Worm (Caenorhabditis elegans) whole organism, L1 larva: Measurements from ENCODE around the gene F14D7.6.
"Not testable (repeated sequence)": the region's sequence is repeated elsewhere in the genome, so short reads cannot be mapped to it uniquely, and the experiment has no call there.

Experiments used
- C04F5.9 ChIP-seq: sonication (generic microtip); optimal IDR thresholded peaks from 2 replicates; lab custom pipeline; 2016; ENCODE audit warnings: missing genetic modification characterization, missing compliant biosample characterization
- F16B12.6 ChIP-seq: fragments of 150-350 bp; optimal IDR thresholded peaks from 2 replicates; lab custom pipeline; 2014; ENCODE audit warnings: missing biosample characterization, missing genetic modification characterization
- Y116A8C.19 ChIP-seq: sonication (generic microtip); optimal IDR thresholded peaks from 2 replicates; lab custom pipeline; 2016; ENCODE audit warnings: missing compliant biosample characterization, missing genetic modification characterization, borderline replicate concordance
- ama-1 ChIP-seq: fragments of 150-350 bp; optimal IDR thresholded peaks from 2 replicates; lab custom pipeline; 2014
- blmp-1 ChIP-seq: fragments of 150-350 bp; optimal IDR thresholded peaks from 2 replicates; lab custom pipeline; 2014; ENCODE audit warnings: missing biosample characterization, missing genetic modification characterization
- ceh-63 ChIP-seq: fragments of 200-800 bp; sonication (Bioruptor generic); optimal IDR thresholded peaks from 2 replicates; lab custom pipeline; 2018; ENCODE audit warnings: mild to moderate bottlenecking, missing genetic modification characterization, missing compliant biosample characterization
- ceh-8 ChIP-seq: fragments of 200-800 bp; sonication (Bioruptor generic); optimal IDR thresholded peaks from 2 replicates; lab custom pipeline; 2018; ENCODE audit warnings: mild to moderate bottlenecking, missing genetic modification characterization, moderate library complexity, missing compliant biosample characterization
- ceh-82 ChIP-seq, 3 experiments: fragments of 150-350 bp in 1 of 3; sonication (generic microtip) in 2 of 3; optimal IDR thresholded peaks; 2 replicates each; lab custom pipeline; 2014 to 2017; ENCODE audit warnings: missing biosample characterization in 3 of 3, missing genetic modification characterization in 3 of 3
- ceh-88 ChIP-seq: fragments of 200-800 bp; sonication (Bioruptor generic); IDR thresholded peaks from 2 replicates; pipeline ENCODE4 v1.3.6; 2022; ENCODE audit warnings: missing genetic modification characterization, missing compliant biosample characterization
- ceh-90 ChIP-seq: sonication (generic microtip); optimal IDR thresholded peaks from 2 replicates; lab custom pipeline; 2016; ENCODE audit warnings: missing genetic modification characterization, missing compliant biosample characterization
- dpl-1 ChIP-seq, 3 experiments: fragments of 150-350 bp in 2 of 3; sonication (generic microtip) in 1 of 3; optimal IDR thresholded peaks; 2 replicates each; lab custom pipeline; 2014 to 2017; ENCODE audit warnings: missing biosample characterization in 3 of 3, missing genetic modification characterization in 3 of 3, missing genetic modification reagents in 3 of 3
- fkh-8 ChIP-seq: sonication (generic microtip); optimal IDR thresholded peaks from 2 replicates; lab custom pipeline; 2016; ENCODE audit warnings: mild to moderate bottlenecking, missing genetic modification characterization, missing compliant biosample characterization
- grh-1 ChIP-seq: fragments of 200-800 bp; sonication (Bioruptor generic); IDR thresholded peaks from 2 replicates; pipeline ENCODE4 v1.3.6; 2022; ENCODE audit warnings: missing genetic modification reagents, missing genetic modification characterization, missing compliant biosample characterization
- hlh-17 ChIP-seq: fragments of 200-800 bp; sonication (Bioruptor generic); optimal IDR thresholded peaks from 2 replicates; lab custom pipeline; 2018; ENCODE audit warnings: missing genetic modification characterization, mild to moderate bottlenecking, missing compliant biosample characterization, moderate library complexity, borderline replicate concordance
- hlh-4 ChIP-seq: sonication (generic microtip); optimal IDR thresholded peaks from 2 replicates; lab custom pipeline; 2016; ENCODE audit warnings: mild to moderate bottlenecking, missing genetic modification characterization, missing compliant biosample characterization
- hpl-2 ChIP-seq: fragments of 150-350 bp; optimal IDR thresholded peaks from 2 replicates; lab custom pipeline; 2014; ENCODE audit warnings: missing biosample characterization, missing genetic modification reagents, missing genetic modification characterization
- isw-1 ChIP-seq: fragments of 200-800 bp; sonication (Bioruptor generic); IDR thresholded peaks from 2 replicates; pipeline ENCODE4 v1.3.6; 2022; ENCODE audit warnings: missing genetic modification characterization, missing compliant biosample characterization
- jun-1 ChIP-seq: fragments of 150-350 bp; optimal IDR thresholded peaks from 2 replicates; lab custom pipeline; 2014; ENCODE audit warnings: missing biosample characterization, missing genetic modification reagents, missing genetic modification characterization
- lin-13 ChIP-seq: fragments of 150-350 bp; optimal IDR thresholded peaks from 2 replicates; lab custom pipeline; 2014; ENCODE audit warnings: missing biosample characterization, missing genetic modification reagents, missing genetic modification characterization
- lin-15B ChIP-seq: fragments of 150-350 bp; sonication (generic microtip); optimal IDR thresholded peaks from 3 replicates; lab custom pipeline; 2014; ENCODE audit warnings: missing biosample characterization, missing genetic modification characterization
- lin-35 ChIP-seq, 2 experiments: fragments of 150-350 bp; optimal IDR thresholded peaks; 2 replicates each; lab custom pipeline; 2014; ENCODE audit warnings: missing biosample characterization in 2 of 2, missing genetic modification characterization in 2 of 2, missing genetic modification reagents in 2 of 2
- lir-3 ChIP-seq: sonication (generic microtip); optimal IDR thresholded peaks from 2 replicates; lab custom pipeline; 2016; ENCODE audit warnings: mild to moderate bottlenecking, missing genetic modification characterization, moderate library complexity, missing compliant biosample characterization; ENCODE audit not compliant: poor library complexity
- nhr-11 ChIP-seq: fragments of 150-350 bp; optimal IDR thresholded peaks from 2 replicates; lab custom pipeline; 2014; ENCODE audit warnings: missing biosample characterization, missing genetic modification characterization
- nhr-12 ChIP-seq: sonication (generic microtip); optimal IDR thresholded peaks from 2 replicates; lab custom pipeline; 2017; ENCODE audit warnings: missing biosample characterization, missing genetic modification characterization
- nhr-47 ChIP-seq: sonication (generic microtip); optimal IDR thresholded peaks from 2 replicates; lab custom pipeline; 2016; ENCODE audit warnings: mild to moderate bottlenecking, missing genetic modification characterization, moderate library complexity, missing compliant biosample characterization
- nhr-71 ChIP-seq: sonication (generic microtip); optimal IDR thresholded peaks from 2 replicates; lab custom pipeline; 2016; ENCODE audit warnings: mild to moderate bottlenecking, missing genetic modification characterization, moderate library complexity, missing compliant biosample characterization
- nhr-77 ChIP-seq: fragments of 150-350 bp; optimal IDR thresholded peaks from 2 replicates; lab custom pipeline; 2014; ENCODE audit warnings: missing biosample characterization, missing genetic modification characterization
- nhr-84 ChIP-seq: sonication (generic microtip); optimal IDR thresholded peaks from 2 replicates; lab custom pipeline; 2017; ENCODE audit warnings: missing biosample characterization, missing genetic modification characterization
- nhr-90 ChIP-seq: sonication (generic microtip); optimal IDR thresholded peaks from 2 replicates; lab custom pipeline; 2016; ENCODE audit warnings: mild to moderate bottlenecking, missing genetic modification characterization, missing compliant biosample characterization; ENCODE audit not compliant: poor library complexity
- pax-3 ChIP-seq: fragments of 200-800 bp; sonication (Bioruptor generic); optimal IDR thresholded peaks from 2 replicates; lab custom pipeline; 2018; ENCODE audit warnings: mild to moderate bottlenecking, missing genetic modification characterization, moderate library complexity, missing compliant biosample characterization
- pqm-1 ChIP-seq: sonication (generic microtip); optimal IDR thresholded peaks from 3 replicates; lab custom pipeline; 2017; ENCODE audit warnings: missing biosample characterization, missing genetic modification characterization
- skn-1 ChIP-seq: fragments of 150-350 bp; optimal IDR thresholded peaks from 2 replicates; lab custom pipeline; 2014; ENCODE audit warnings: missing biosample characterization, missing genetic modification characterization
- snpc-4 ChIP-seq: fragments of 150-350 bp; optimal IDR thresholded peaks from 2 replicates; lab custom pipeline; 2014; ENCODE audit warnings: missing biosample characterization, missing genetic modification characterization
- swsn-7 ChIP-seq: sonication (generic microtip); optimal IDR thresholded peaks from 2 replicates; lab custom pipeline; 2016; ENCODE audit warnings: missing genetic modification characterization, missing compliant biosample characterization
- unc-30 ChIP-seq: sonication (generic microtip); optimal IDR thresholded peaks from 2 replicates; lab custom pipeline; 2017; ENCODE audit warnings: missing biosample characterization, missing genetic modification characterization
- unc-62 ChIP-seq: fragments of 150-350 bp; optimal IDR thresholded peaks from 2 replicates; lab custom pipeline; 2014; ENCODE audit warnings: missing biosample characterization, missing genetic modification reagents, missing genetic modification characterization
- unc-98 ChIP-seq: fragments of 200-800 bp; sonication (Bioruptor generic); IDR thresholded peaks from 2 replicates; pipeline ENCODE4 v1.3.6; 2022; ENCODE audit warnings: missing genetic modification characterization, missing compliant biosample characterization
- zag-1 ChIP-seq: fragments of 150-350 bp; optimal IDR thresholded peaks from 2 replicates; lab custom pipeline; 2014; ENCODE audit warnings: missing biosample characterization, missing genetic modification characterization

F14D7.6 gene

ce11 chrV:14274268-14274667 is 26.9 kb upstream of the F14D7.6 start, which contains the start of gene F40G12.7:
Gene F40G12.7, plus strand, starts transcription at chrV:14274568.
- TF ChIP-seq ama-1; hlh-17 (GFP tag; lab: Kevin White, UChicago); hpl-2: not testable (repeated sequence)

ce11 chrV:14277456-14277855 is 23.8 kb upstream of the F14D7.6 start:
- peak; percentile 40 for TF ChIP-seq snpc-4

ce11 chrV:14279777-14280176 is 21.4 kb upstream of the F14D7.6 start, which contains the start of gene srt-33:
Gene srt-33, minus strand, starts transcription at chrV:14279877.
- TF ChIP-seq ceh-88 (no peak), skn-1 (tag; lab: Kevin White, UChicago) (no peak), nhr-77 (tag; lab: Kevin White, UChicago) (no peak), isw-1 (GFP tag; lab: Robert Waterston, UW) (no peak), Y116A8C.19 (tag; lab: Kevin White, UChicago) (no peak), lin-15B (tag; lab: Kevin White, UChicago) (no peak)

ce11 chrV:14282222-14282709 is 18.9 kb upstream of the F14D7.6 start, which contains the start of the genes srt-74 and F40G12.9:
Gene srt-74, minus strand, starts transcription at chrV:14282322.
Gene F40G12.9, plus strand, starts transcription at chrV:14282659.
- no peak for TF ChIP-seq lin-13 (GFP tag; lab: Kevin White, UChicago)
- TF ChIP-seq swsn-7 (tag; lab: Kevin White, UChicago) = no peak
- no peak for TF ChIP-seq lin-35 (GFP tag; optimal IDR thresholded peaks at IDR 0.05; lab: Kevin White, UChicago)

- no peak for TF ChIP-seq grh-1 (GFP tag; lab: Robert Waterston, UW)
- TF ChIP-seq unc-98 (GFP tag; lab: Robert Waterston, UW) = no peak
- no peak for TF ChIP-seq ceh-82 (tag; optimal IDR thresholded peaks at IDR 0.05; lab: Kevin White, UChicago)
- TF ChIP-seq blmp-1 (tag; lab: Kevin White, UChicago) = no peak
- TF ChIP-seq fkh-8 = no peak
- no peak for TF ChIP-seq nhr-12 (tag; lab: Kevin White, UChicago)
- no peak for TF ChIP-seq nhr-84
- no peak for TF ChIP-seq unc-62 (GFP tag; lab: Kevin White, UChicago)
- TF ChIP-seq pax-3 (tag; lab: Kevin White, UChicago) = no peak
- TF ChIP-seq isw-1 (GFP tag; lab: Robert Waterston, UW) = no peak
- no peak for TF ChIP-seq unc-30 (tag; lab: Kevin White, UChicago)
- TF ChIP-seq hlh-4 (tag; lab: Kevin White, UChicago) = no peak
- TF ChIP-seq, all 84 proteins: peak for 0
Measured at ce11 chrV:14283241-14283640, 18.0 kb upstream of the F14D7.6 start, which contains the start of gene F40G12.10. Gene F40G12.10, plus strand, starts transcription at chrV:14283541.

ce11 chrV:14285803-14286202 is 15.4 kb upstream of the F14D7.6 start, which contains the start of gene F40G12.11:
Gene F40G12.11, plus strand, starts transcription at chrV:14286171.
- TF ChIP-seq isw-1 (GFP tag; lab: Robert Waterston, UW) = no peak
- no peak for TF ChIP-seq nhr-71 (tag; lab: Kevin White, UChicago)
- TF ChIP-seq ceh-88 = no peak
- TF ChIP-seq ceh-90 = no peak
- TF ChIP-seq nhr-47 (tag; lab: Kevin White, UChicago) = no peak
- no peak for TF ChIP-seq ceh-63 (GFP tag; lab: Kevin White, UChicago)
- no peak for TF ChIP-seq ceh-8 (GFP tag; lab: Kevin White, UChicago)

- TF ChIP-seq dpl-1 (GFP tag; optimal IDR thresholded peaks at IDR 0.05; lab: Kevin White, UChicago) = no peak
- TF ChIP-seq fkh-8 = no peak
- TF ChIP-seq F16B12.6 (tag; lab: Kevin White, UChicago) = no peak
- no peak for TF ChIP-seq lir-3 (tag; lab: Kevin White, UChicago)
- TF ChIP-seq isw-1 (GFP tag; lab: Robert Waterston, UW) = no peak
- no peak for TF ChIP-seq zag-1
- no peak for TF ChIP-seq nhr-90 (tag; lab: Kevin White, UChicago)
- TF ChIP-seq nhr-11 (tag; lab: Kevin White, UChicago) = no peak
- no peak for TF ChIP-seq pqm-1
- TF ChIP-seq C04F5.9 (tag; lab: Kevin White, UChicago) = no peak
- TF ChIP-seq jun-1 = no peak
- no peak for TF ChIP-seq ceh-90
- no peak for TF ChIP-seq hlh-4 (tag; lab: Kevin White, UChicago)
Measured at ce11 chrV:14289363-14289762, 11.8 kb upstream of the F14D7.6 start, which contains the start of gene F14D7.1. Gene F14D7.1, minus strand, starts transcription at chrV:14289463.
